Worm (Caenorhabditis elegans) whole organism, L3 larva: ENCODE measurements around the gene Y14H12A.1.

Source experiments
- ama-1 ChIP-seq: fragments of 150-350 bp; optimal IDR thresholded peaks from 2 replicates; lab custom pipeline; 2018
- nhr-11 ChIP-seq: fragments of 150-350 bp; optimal IDR thresholded peaks from 2 replicates; lab custom pipeline; 2014; ENCODE audit warnings: missing biosample characterization, missing genetic modification characterization
- pha-4 ChIP-seq: fragments of 150-350 bp; optimal IDR thresholded peaks from 2 replicates; lab custom pipeline; 2014; ENCODE audit warnings: missing biosample characterization, missing genetic modification reagents, missing genetic modification characterization

DNA sequence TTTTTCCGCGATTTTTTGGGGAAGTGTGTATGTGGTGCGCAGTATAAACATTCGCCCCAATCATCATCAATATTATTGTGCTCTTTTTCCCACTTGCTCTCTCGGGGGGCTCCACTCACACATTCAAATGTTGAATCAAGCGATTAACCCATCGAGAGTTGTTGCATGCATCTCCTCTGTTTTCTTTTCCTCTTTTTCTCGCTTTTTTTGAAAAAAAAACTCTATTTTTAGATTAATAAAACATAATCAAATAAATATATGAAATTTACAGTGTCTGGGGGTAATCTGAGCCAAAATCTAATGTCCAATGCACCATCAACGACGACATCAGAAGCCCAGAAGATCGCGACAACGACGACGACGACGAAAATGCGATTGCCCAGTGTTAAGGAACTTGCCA lies 11.6 kb downstream of the Y14H12A.1 start, which contains the start of gene ephx-1:
- TF ChIP-seq pha-4 (tag; lab: Kevin White, UChicago): peak; percentile 19
- no peak for TF ChIP-seq nhr-11
- no peak for TF ChIP-seq ama-1 (lab: Kevin White, UChicago)
